Worm (Caenorhabditis elegans) whole organism, early embryonic: ENCODE results near the gene dsl-4.
A peak's percentile ranks its signal among the peaks of the same experiment; 100 is the strongest.

Experiments
- B0310.2 ChIP-seq: sonication (generic microtip); optimal IDR thresholded peaks from 2 replicates; lab custom pipeline; 2016; ENCODE audit warnings: mild to moderate bottlenecking, missing genetic modification characterization, missing compliant biosample characterization
- F13C5.2 ChIP-seq: sonication (generic microtip); optimal IDR thresholded peaks from 2 replicates; lab custom pipeline; 2017; ENCODE audit warnings: mild to moderate bottlenecking, missing genetic modification characterization, inconsistent platforms, missing compliant biosample characterization
- aly-1 ChIP-seq: sonication (generic microtip); optimal IDR thresholded peaks from 2 replicates; lab custom pipeline; 2016; ENCODE audit warnings: missing genetic modification characterization, missing compliant biosample characterization
- ama-1 ChIP-seq: fragments of 150-350 bp; optimal IDR thresholded peaks from 2 replicates; lab custom pipeline; 2014
- ceh-13 ChIP-seq: fragments of 200-800 bp; sonication (Bioruptor generic); optimal IDR thresholded peaks from 2 replicates; lab custom pipeline; 2018; ENCODE audit warnings: mild to moderate bottlenecking, missing genetic modification characterization, missing compliant biosample characterization
- ceh-36 ChIP-seq: sonication (generic microtip); optimal IDR thresholded peaks from 2 replicates; lab custom pipeline; 2016; ENCODE audit warnings: missing genetic modification characterization, inconsistent platforms, missing compliant biosample characterization
- ets-7 ChIP-seq: sonication (generic microtip); optimal IDR thresholded peaks from 2 replicates; lab custom pipeline; 2016; ENCODE audit warnings: missing genotype, missing genetic modification characterization, missing compliant biosample characterization
- flt-1 ChIP-seq: fragments of 200-800 bp; sonication (Bioruptor generic); IDR thresholded peaks from 2 replicates; pipeline ENCODE4 v1.3.6; 2022; ENCODE audit warnings: missing genetic modification characterization, missing compliant biosample characterization
- hmbx-1 ChIP-seq: sonication (generic microtip); optimal IDR thresholded peaks from 2 replicates; lab custom pipeline; 2016; ENCODE audit warnings: mild to moderate bottlenecking, missing genetic modification characterization, missing compliant biosample characterization
- hmg-4 ChIP-seq: fragments of 200-800 bp; sonication (Bioruptor generic); optimal IDR thresholded peaks from 2 replicates; lab custom pipeline; 2018; ENCODE audit warnings: mild to moderate bottlenecking, missing genetic modification characterization, missing compliant biosample characterization
- hnd-1 ChIP-seq: sonication (generic microtip); optimal IDR thresholded peaks from 2 replicates; lab custom pipeline; 2016; ENCODE audit warnings: missing genetic modification characterization, missing compliant biosample characterization
- pes-1 ChIP-seq: fragments of 200-800 bp; sonication (Bioruptor generic); IDR thresholded peaks from 2 replicates; pipeline ENCODE4 v1.3.6; 2022; ENCODE audit warnings: missing genetic modification reagents, missing genetic modification characterization, missing compliant biosample characterization
- scrt-1 ChIP-seq: fragments of 200-800 bp; sonication (Bioruptor generic); IDR thresholded peaks from 2 replicates; pipeline ENCODE4 v1.3.6; 2022; ENCODE audit warnings: missing genetic modification characterization, missing compliant biosample characterization
- sea-1 ChIP-seq: fragments of 200-800 bp; sonication (Bioruptor generic); conservative IDR thresholded peaks from 2 replicates; pipeline ENCODE4 v1.3.6; 2022; ENCODE audit warnings: missing genetic modification characterization, missing compliant biosample characterization
- tbx-11 ChIP-seq: fragments of 200-800 bp; sonication (Bioruptor generic); IDR thresholded peaks from 2 replicates; pipeline ENCODE4 v1.3.6; 2022; ENCODE audit warnings: missing genetic modification characterization, missing compliant biosample characterization
- tbx-37 ChIP-seq: fragments of 200-800 bp; sonication (Bioruptor generic); conservative IDR thresholded peaks from 2 replicates; pipeline ENCODE4 v1.3.6; 2022; ENCODE audit warnings: missing genetic modification reagents, missing genetic modification characterization, missing compliant biosample characterization
- tra-4 ChIP-seq: sonication (generic microtip); optimal IDR thresholded peaks from 2 replicates; lab custom pipeline; 2017; ENCODE audit warnings: missing genetic modification characterization, missing compliant biosample characterization

The dsl-4 gene

DNA sequence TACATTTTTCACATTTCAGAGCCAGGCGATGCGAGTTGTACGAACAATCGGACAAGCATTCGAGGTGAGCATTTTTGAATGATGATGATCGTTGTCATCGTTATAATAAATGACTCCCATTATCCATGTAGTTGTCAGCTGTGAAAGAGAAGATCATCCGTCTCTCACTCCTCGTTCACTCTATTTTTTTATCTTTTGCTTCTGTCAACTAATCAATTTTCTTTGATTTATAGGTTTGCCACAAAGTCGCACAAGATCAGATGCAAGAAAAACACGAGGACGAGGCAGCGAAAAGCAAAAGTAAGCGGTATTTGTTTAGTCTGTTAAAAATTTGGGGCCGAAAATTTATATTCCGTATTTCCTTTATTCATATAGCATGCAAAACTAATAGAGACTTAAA, 33.7 kb upstream of the dsl-4 start:
- no peak for TF ChIP-seq hmbx-1 (tag; lab: Kevin White, UChicago)
- TF ChIP-seq ceh-36 (tag; lab: Kevin White, UChicago) = no peak
- no peak for TF ChIP-seq F13C5.2
- no peak for TF ChIP-seq B0310.2 (tag; lab: Kevin White, UChicago)
- no peak for TF ChIP-seq flt-1 (GFP tag; lab: Robert Waterston, UW)
- no peak for TF ChIP-seq hmg-4 (GFP tag; lab: Kevin White, UChicago)
- TF ChIP-seq ceh-13 (GFP tag; lab: Kevin White, UChicago) = no peak
- TF ChIP-seq tbx-37 (GFP tag; lab: Robert Waterston, UW) = no peak
- no peak for TF ChIP-seq pes-1
- TF ChIP-seq hnd-1 = no peak
- no peak for TF ChIP-seq tra-4
- TF ChIP-seq aly-1 = no peak
- no peak for TF ChIP-seq sea-1 (GFP tag; lab: Robert Waterston, UW)
- no peak for TF ChIP-seq ama-1
- no peak for TF ChIP-seq scrt-1 (GFP tag; lab: Robert Waterston, UW)
- no peak for TF ChIP-seq tbx-11
- no peak for TF ChIP-seq ets-7 (tag; lab: Kevin White, UChicago)

DNA sequence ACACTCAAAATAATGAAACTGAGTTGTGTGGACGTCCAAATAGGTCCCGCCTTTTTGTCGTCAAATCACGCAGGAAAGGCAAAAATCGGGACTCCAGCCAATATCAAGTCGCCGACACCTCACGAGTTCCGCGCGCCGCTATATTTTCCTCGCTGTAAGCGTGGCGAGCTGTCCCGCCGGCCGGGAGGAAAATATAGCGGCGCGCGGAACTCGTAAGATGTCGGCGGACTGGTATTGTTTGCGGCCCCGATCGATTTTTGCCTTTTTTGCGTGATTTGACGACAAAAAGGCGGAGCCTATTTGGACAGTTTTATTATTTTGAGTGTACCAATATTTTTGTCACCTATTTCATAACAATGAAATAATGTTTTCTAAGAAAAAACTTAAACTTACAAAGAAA, 27.4 kb upstream of the dsl-4 start:
- TF ChIP-seq tra-4 = no peak
- no peak for TF ChIP-seq scrt-1 (GFP tag; lab: Robert Waterston, UW)
- TF ChIP-seq ceh-36 (tag; lab: Kevin White, UChicago) = no peak
- no peak for TF ChIP-seq hmbx-1 (tag; lab: Kevin White, UChicago)
- TF ChIP-seq pes-1 = no peak
- no peak for TF ChIP-seq tbx-37 (GFP tag; lab: Robert Waterston, UW)
- TF ChIP-seq sea-1 (GFP tag; lab: Robert Waterston, UW) = no peak
- no peak for TF ChIP-seq B0310.2 (tag; lab: Kevin White, UChicago)
- TF ChIP-seq hmg-4 (GFP tag; lab: Kevin White, UChicago) = no peak
- no peak for TF ChIP-seq ceh-13 (GFP tag; lab: Kevin White, UChicago)
- no peak for TF ChIP-seq flt-1 (GFP tag; lab: Robert Waterston, UW)

DNA sequence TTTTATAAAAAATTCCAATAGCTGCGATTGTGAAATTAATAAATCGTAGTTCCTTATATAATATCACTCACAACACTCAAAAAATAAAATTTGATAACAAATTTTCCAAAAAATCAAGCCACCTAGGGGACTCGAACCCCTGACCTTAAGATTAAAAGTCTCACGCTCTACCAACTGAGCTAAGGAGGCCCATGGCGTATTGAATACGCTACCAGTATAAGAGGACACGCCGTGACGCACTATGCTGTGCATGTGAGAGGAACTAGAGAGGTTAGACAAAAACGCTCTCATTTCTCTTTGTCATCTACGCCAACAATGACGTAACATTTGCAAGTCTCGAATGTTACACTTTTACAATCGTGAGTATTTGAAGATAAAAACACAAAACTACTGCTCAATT, 26.4 kb upstream of the dsl-4 start:
- TF ChIP-seq sea-1 (GFP tag; lab: Robert Waterston, UW) = peak; percentile 98
- peak; percentile 97 for TF ChIP-seq pes-1
- peak; percentile 90 for TF ChIP-seq ceh-13 (GFP tag; lab: Kevin White, UChicago)
- TF ChIP-seq tbx-37 (GFP tag; lab: Robert Waterston, UW) = peak; percentile 94
- TF ChIP-seq F13C5.2 = peak; percentile 98
- peak; percentile 95 for TF ChIP-seq tbx-11
- TF ChIP-seq hmbx-1 (tag; lab: Kevin White, UChicago) = peak; percentile 91
- TF ChIP-seq ama-1 = no peak
- TF ChIP-seq hnd-1 = peak; percentile 93
- peak; percentile 96 for TF ChIP-seq ceh-36 (tag; lab: Kevin White, UChicago)
- TF ChIP-seq ets-7 (tag; lab: Kevin White, UChicago) = peak; percentile 89
- peak; percentile 95 for TF ChIP-seq hmg-4 (GFP tag; lab: Kevin White, UChicago)
- peak; percentile 98 for TF ChIP-seq scrt-1 (GFP tag; lab: Robert Waterston, UW)
- TF ChIP-seq tra-4 = peak; percentile 92
- TF ChIP-seq flt-1 (GFP tag; lab: Robert Waterston, UW) = peak; percentile 99
- peak; percentile 95 for TF ChIP-seq B0310.2 (tag; lab: Kevin White, UChicago)
- TF ChIP-seq aly-1 = peak; percentile 91

- TF ChIP-seq ceh-36 (tag; lab: Kevin White, UChicago) = no peak
- no peak for TF ChIP-seq hnd-1
- TF ChIP-seq flt-1 (GFP tag; lab: Robert Waterston, UW) = no peak
- TF ChIP-seq sea-1 (GFP tag; lab: Robert Waterston, UW) = no peak
- no peak for TF ChIP-seq scrt-1 (GFP tag; lab: Robert Waterston, UW)
- TF ChIP-seq ets-7 (tag; lab: Kevin White, UChicago) = no peak
- no peak for TF ChIP-seq pes-1
- TF ChIP-seq hmg-4 (GFP tag; lab: Kevin White, UChicago) = no peak
- no peak for TF ChIP-seq ceh-13 (GFP tag; lab: Kevin White, UChicago)
- no peak for TF ChIP-seq B0310.2 (tag; lab: Kevin White, UChicago)
- TF ChIP-seq hmbx-1 (tag; lab: Kevin White, UChicago) = no peak
- no peak for TF ChIP-seq ama-1
- no peak for TF ChIP-seq tra-4
- TF ChIP-seq aly-1 = no peak
- no peak for TF ChIP-seq tbx-37 (GFP tag; lab: Robert Waterston, UW)
- no peak for TF ChIP-seq tbx-11
- TF ChIP-seq F13C5.2 = no peak
These were observed 22.5 kb upstream of the dsl-4 start, which contains the start of gene lgc-21 for ce11 chrX:14067641-14068040. TSS of gene lgc-21 (minus strand) at chrX:14067984.

DNA sequence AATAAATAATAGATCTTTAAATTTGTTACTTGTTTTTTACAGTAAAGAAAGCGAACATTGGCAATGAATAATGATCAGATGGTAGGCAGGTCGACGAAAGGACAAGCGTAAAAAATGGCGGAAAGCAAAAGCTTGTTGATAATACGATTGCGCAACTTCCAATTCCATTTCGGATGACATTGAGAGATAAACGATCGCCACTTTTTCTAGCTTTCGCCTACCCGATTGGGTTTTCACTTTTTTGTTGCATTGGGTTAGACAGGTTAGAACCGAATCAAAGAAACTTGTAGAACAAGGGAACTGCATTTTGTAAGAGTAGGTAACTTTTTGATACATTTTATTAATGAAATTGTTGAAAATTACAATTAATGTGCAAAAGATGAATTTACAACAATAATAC, 20.7 kb upstream of the dsl-4 start:
- TF ChIP-seq hnd-1 (no peak), B0310.2 (tag; lab: Kevin White, UChicago) (no peak), aly-1 (no peak), tra-4 (no peak)

ce11 chrX:14070950-14071349, 19.2 kb upstream of the dsl-4 start, which contains the start of gene C33G3.4:
TSS of gene C33G3.4 (plus strand) at chrX:14071162.
- no peak for TF ChIP-seq hmg-4 (GFP tag; lab: Kevin White, UChicago)
- no peak for TF ChIP-seq scrt-1 (GFP tag; lab: Robert Waterston, UW)
- TF ChIP-seq sea-1 (GFP tag; lab: Robert Waterston, UW) = no peak
- no peak for TF ChIP-seq pes-1
- TF ChIP-seq tra-4 = no peak
- no peak for TF ChIP-seq hnd-1
- no peak for TF ChIP-seq ceh-36 (tag; lab: Kevin White, UChicago)
- no peak for TF ChIP-seq aly-1
- TF ChIP-seq hmbx-1 (tag; lab: Kevin White, UChicago) = no peak
- TF ChIP-seq ama-1 = no peak

DNA sequence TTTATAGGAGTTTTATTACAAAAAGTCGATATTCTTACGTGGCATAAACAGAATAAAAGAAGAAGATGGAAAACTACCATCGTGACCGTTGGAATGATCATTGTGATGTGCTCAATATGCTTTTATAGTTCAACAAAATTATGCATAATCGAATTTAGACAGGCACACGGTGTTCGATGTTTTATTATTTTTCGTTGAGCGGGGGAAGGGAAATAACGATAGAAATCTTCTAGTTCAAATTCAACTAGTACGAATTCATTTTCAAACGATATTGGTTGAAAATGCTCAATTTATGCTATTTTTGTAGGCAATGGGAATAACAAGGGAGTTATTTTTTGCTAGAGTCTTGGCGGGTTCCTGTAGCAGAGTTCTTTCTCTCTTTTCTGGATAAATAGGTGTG, 11.6 kb upstream of the dsl-4 start, which contains the start of gene C33G3.5:
C33G3.5 (minus strand) TSS at position 101 of the 400 bp plus-strand sequence.
- TF ChIP-seq B0310.2 (tag; lab: Kevin White, UChicago) (no peak), hnd-1 (no peak), flt-1 (GFP tag; lab: Robert Waterston, UW) (no peak), ceh-13 (GFP tag; lab: Kevin White, UChicago) (no peak), scrt-1 (GFP tag; lab: Robert Waterston, UW) (no peak), tbx-11 (no peak), ama-1 (no peak), ceh-36 (tag; lab: Kevin White, UChicago) (no peak), ets-7 (tag; lab: Kevin White, UChicago) (no peak), F13C5.2 (no peak), aly-1 (no peak)
